Fruit fly (Drosophila melanogaster): Measurements from ENCODE around the gene Pect.

Pect gene

DNA sequence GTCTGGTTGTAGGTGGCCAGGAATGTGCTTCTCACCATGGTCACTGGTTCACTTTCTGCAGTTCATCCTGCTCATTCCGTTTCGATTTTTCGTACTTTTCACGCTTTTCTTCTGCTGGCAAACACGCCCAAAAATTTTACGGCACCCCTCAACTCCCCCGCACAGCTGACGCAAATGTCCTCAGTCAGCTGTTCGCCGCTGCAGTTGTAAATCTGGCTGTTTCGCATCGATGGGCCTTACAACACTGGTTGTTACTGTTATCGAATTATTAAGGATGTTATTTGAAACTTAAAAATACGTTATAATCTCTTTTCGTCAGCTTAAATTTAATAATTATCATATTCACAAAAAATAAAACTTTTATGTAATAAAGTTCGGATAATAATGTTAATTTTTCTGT lies 21.1 kb upstream of the Pect start, which contains the start of gene Mgat3 (continued):
- TF ChIP-seq CG34224 (GFP tag; IDR thresholded peaks at IDR 0.05; ENCODE audit: partially characterized antibody) (peak; percentile 48; the same call in 2 of the 3 replicates), MESR4 (GFP tag; optimal IDR thresholded peaks at IDR 0.05) (peak; percentile 16), nmo (GFP tag; optimal IDR thresholded peaks at IDR 0.05) (no peak), CG7372 (GFP tag; IDR thresholded peaks at IDR 0.05) (no peak), CG4424 (GFP tag; optimal IDR thresholded peaks at IDR 0.05) (no peak), peb (GFP tag; IDR thresholded peaks at IDR 0.05) (no peak), Fer1 (GFP tag; optimal IDR thresholded peaks at IDR 0.05) (no peak), YL-1 (GFP tag; optimal IDR thresholded peaks at IDR 0.05) (peak; percentile 35), Antp (GFP tag; optimal IDR thresholded peaks at IDR 0.05) (no peak), Bdp1 (GFP tag; optimal IDR thresholded peaks at IDR 0.05) (no peak), toy (GFP tag; IDR thresholded peaks at IDR 0.05) (no peak), org-1 (GFP tag; optimal IDR thresholded peaks at IDR 0.05) (no peak), NFAT (GFP tag; IDR thresholded peaks at IDR 0.05) (no peak), Hr78 (GFP tag; optimal IDR thresholded peaks at IDR 0.05) (no peak), CG10267 (tag; optimal IDR thresholded peaks at IDR 0.05) (peak; percentile 94), btn (GFP tag; optimal IDR thresholded peaks at IDR 0.05) (no peak), Eip74EF (GFP tag; optimal IDR thresholded peaks at IDR 0.05) (no peak), CG2678 (tag; optimal IDR thresholded peaks at IDR 0.05) (no peak), CG7839 (tag; optimal IDR thresholded peaks at IDR 0.05) (no peak), CG13624 (GFP tag; optimal IDR thresholded peaks at IDR 0.05) (no peak), wdn (GFP tag; IDR thresholded peaks at IDR 0.05) (no peak), Dad (GFP tag; optimal IDR thresholded peaks at IDR 0.05) (no peak), Hr39 (optimal IDR thresholded peaks at IDR 0.05) (no peak), HLH4C (GFP tag; IDR thresholded peaks at IDR 0.05; ENCODE audit: partially characterized antibody) (no peak), B-H2 (GFP tag; optimal IDR thresholded peaks at IDR 0.05) (no peak), ERR (GFP tag; optimal IDR thresholded peaks at IDR 0.05) (no peak), NC2α (GFP tag; optimal IDR thresholded peaks at IDR 0.05) (no peak), Nf-YB (GFP tag; optimal IDR thresholded peaks at IDR 0.05) (no peak), CG15514 (GFP tag; optimal IDR thresholded peaks at IDR 0.05) (no peak), ftz-f1 (GFP tag; optimal IDR thresholded peaks at IDR 0.05) (no peak), pros (GFP tag; optimal IDR thresholded peaks at IDR 0.05) (no peak), kay (GFP tag; optimal IDR thresholded peaks at IDR 0.05) (no peak), H15 (GFP tag; IDR thresholded peaks at IDR 0.05) (no peak), croc (GFP tag; conservative IDR thresholded peaks at IDR 0.05) (no peak), MBD-R2 (GFP tag; IDR thresholded peaks at IDR 0.05) (peak; percentile 46; the same call in 1 of the 2 replicates), TFAM (GFP tag; optimal IDR thresholded peaks at IDR 0.05) (no peak), CG11085 (GFP tag; IDR thresholded peaks at IDR 0.05) (no peak), Fer3 (tag; optimal IDR thresholded peaks at IDR 0.05) (no peak), CG13287 (GFP tag; IDR thresholded peaks at IDR 0.05; ENCODE audit: partially characterized antibody) (no peak), her (GFP tag; optimal IDR thresholded peaks at IDR 0.05) (no peak), CG5953 (GFP tag; IDR thresholded peaks at IDR 0.05) (no peak), CG3995 (GFP tag; optimal IDR thresholded peaks at IDR 0.05) (peak; percentile 1), Dp (GFP tag; optimal IDR thresholded peaks at IDR 0.05) (peak; percentile 1), dm (GFP tag; optimal IDR thresholded peaks at IDR 0.05) (no peak), gro (GFP tag; optimal IDR thresholded peaks at IDR 0.05) (no peak), CG2116 (GFP tag; optimal IDR thresholded peaks at IDR 0.05) (peak; percentile 55), CG13424 (tag; optimal IDR thresholded peaks at IDR 0.05) (no peak), shn (GFP tag; optimal IDR thresholded peaks at IDR 0.05) (no peak), CG12236 (GFP tag; optimal IDR thresholded peaks at IDR 0.05) (no peak), CG17385 (GFP tag; optimal IDR thresholded peaks at IDR 0.05) (no peak), crp (GFP tag; optimal IDR thresholded peaks at IDR 0.05) (peak; percentile 41 to 88), fru (optimal IDR thresholded peaks at IDR 0.05) (no peak)

Data from whole organism, embryonic.